Worm (Caenorhabditis elegans): ENCODE data around the gene eef-1B.1.

Gene eef-1B.1

DNA sequence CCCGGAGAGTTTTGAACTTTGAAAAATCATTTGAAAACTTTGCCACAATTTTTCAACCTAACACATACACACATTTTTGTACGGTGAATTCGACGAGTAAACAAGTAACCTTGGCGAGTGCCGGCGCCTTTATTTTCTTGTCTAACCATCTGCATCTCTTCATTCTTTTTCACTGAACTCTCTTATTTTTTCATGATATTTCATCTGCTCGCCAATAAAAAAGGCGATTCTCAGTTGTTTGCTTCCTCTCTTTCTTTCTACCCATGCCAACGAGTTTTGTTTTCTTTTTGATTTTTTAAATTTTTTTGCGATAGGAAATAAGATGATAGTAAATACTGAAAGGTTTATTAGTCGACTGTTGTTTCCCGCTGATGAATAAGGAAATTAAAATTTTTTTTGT, 5.5 kb upstream of the eef-1B.1 start (continued):
- no peak for TF ChIP-seq fkh-3 (tag; optimal IDR thresholded peaks at IDR 0.05)
- TF ChIP-seq C06A6.2 (GFP tag; conservative IDR thresholded peaks at IDR 0.05), result no peak
- no peak for TF ChIP-seq atf-7 (tag; optimal IDR thresholded peaks at IDR 0.05)
- no peak for TF ChIP-seq sea-2 (GFP tag; IDR thresholded peaks at IDR 0.05)
- TF ChIP-seq pha-4 (tag; optimal IDR thresholded peaks at IDR 0.05), result peak; percentile 14
- TF ChIP-seq ekl-4 (GFP tag; IDR thresholded peaks at IDR 0.05), result no peak
- no peak for TF ChIP-seq cebp-2 (GFP tag; IDR thresholded peaks at IDR 0.05)
- TF ChIP-seq lin-26 (GFP tag; IDR thresholded peaks at IDR 0.05), result no peak
- no peak for TF ChIP-seq nfya-1 (tag; optimal IDR thresholded peaks at IDR 0.05; ENCODE audit: borderline replicate concordance, insufficient read depth)
- TF ChIP-seq aptf-2 (GFP tag; conservative IDR thresholded peaks at IDR 0.05), result no peak
- no peak for TF ChIP-seq hrde-1 (tag; optimal IDR thresholded peaks at IDR 0.05; ENCODE audit: borderline replicate concordance)
- TF ChIP-seq attf-6 (GFP tag; IDR thresholded peaks at IDR 0.05), result no peak
- TF ChIP-seq tlf-1 (GFP tag; optimal IDR thresholded peaks at IDR 0.05), result no peak
- TF ChIP-seq snpc-4 (GFP tag; optimal IDR thresholded peaks at IDR 0.05), result no peak
- no peak for TF ChIP-seq snpc-4 (tag; optimal IDR thresholded peaks at IDR 0.05)
- no peak for TF ChIP-seq bed-1 (GFP tag; IDR thresholded peaks at IDR 0.05)
- no peak for TF ChIP-seq madf-10 (tag; optimal IDR thresholded peaks at IDR 0.05)
- no peak for TF ChIP-seq let-607 (tag; optimal IDR thresholded peaks at IDR 0.05)
- no peak for TF ChIP-seq madf-3 (GFP tag; IDR thresholded peaks at IDR 0.05)
- no peak for TF ChIP-seq gei-17 (GFP tag; optimal IDR thresholded peaks at IDR 0.05)
- no peak for TF ChIP-seq T26A5.8 (tag; optimal IDR thresholded peaks at IDR 0.05)
- no peak for TF ChIP-seq ztf-22 (GFP tag; optimal IDR thresholded peaks at IDR 0.05)
- peak; percentile 93 for TF ChIP-seq hmg-1.2 (GFP tag; IDR thresholded peaks at IDR 0.05)
- TF ChIP-seq ceh-100 (GFP tag; IDR thresholded peaks at IDR 0.05), result no peak
- no peak for TF ChIP-seq lsl-1 (GFP tag; optimal IDR thresholded peaks at IDR 0.05)
- TF ChIP-seq Y67H2A.10 (GFP tag; conservative IDR thresholded peaks at IDR 0.05), result no peak
- TF ChIP-seq tbx-9 (tag; optimal IDR thresholded peaks at IDR 0.05; ENCODE audit: borderline replicate concordance), result no peak
- no peak for TF ChIP-seq K12H6.12 (tag; optimal IDR thresholded peaks at IDR 0.05)
- TF ChIP-seq mxl-1 (tag; optimal IDR thresholded peaks at IDR 0.05), result no peak
- peak; percentile 38 for TF ChIP-seq nhr-80 (tag; optimal IDR thresholded peaks at IDR 0.05)
- TF ChIP-seq ceh-79 (tag; optimal IDR thresholded peaks at IDR 0.05), result no peak

DNA sequence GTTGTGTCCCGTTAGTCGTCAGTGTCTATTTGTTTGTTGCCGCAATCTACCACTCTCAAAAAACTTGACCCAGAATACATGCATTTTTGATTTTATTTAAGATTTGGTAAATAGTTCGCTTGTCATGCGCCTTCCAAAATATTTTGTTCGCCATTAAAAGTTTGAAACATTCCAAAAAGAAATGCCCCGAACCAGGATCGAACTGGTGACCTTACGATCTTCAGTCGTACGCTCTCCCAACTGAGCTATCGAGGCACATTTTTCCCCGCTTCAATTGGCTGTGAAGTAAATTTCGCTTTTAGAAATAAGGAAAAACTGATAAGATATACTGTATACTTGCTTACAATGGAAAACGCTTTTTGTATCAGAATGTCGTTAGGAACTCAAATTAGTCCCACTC, 5.1 kb upstream of the eef-1B.1 start:
- TF ChIP-seq attf-5 (GFP tag; optimal IDR thresholded peaks at IDR 0.05) (no peak), T26A5.8 (tag; optimal IDR thresholded peaks at IDR 0.05) (no peak), sptf-2 (GFP tag; optimal IDR thresholded peaks at IDR 0.05) (no peak), bed-2 (GFP tag; IDR thresholded peaks at IDR 0.05) (no peak), Y95B8A.8 (GFP tag; IDR thresholded peaks at IDR 0.05) (no peak), ets-4 (GFP tag; optimal IDR thresholded peaks at IDR 0.05) (no peak), lsy-27 (tag; optimal IDR thresholded peaks at IDR 0.05; ENCODE audit: borderline replicate concordance, insufficient read depth) (no peak), nhr-27 (tag; optimal IDR thresholded peaks at IDR 0.05) (no peak), ztf-26 (tag; optimal IDR thresholded peaks at IDR 0.05) (peak; percentile 13), hsf-1 (GFP tag; IDR thresholded peaks at IDR 0.05) (no peak), egl-18 (GFP tag; IDR thresholded peaks at IDR 0.05) (no peak), ztf-28 (GFP tag; IDR thresholded peaks at IDR 0.05) (no peak), hrde-1 (tag; optimal IDR thresholded peaks at IDR 0.05; ENCODE audit: borderline replicate concordance) (no peak), nhr-179 (tag; optimal IDR thresholded peaks at IDR 0.05) (no peak), dpl-1 (GFP tag; optimal IDR thresholded peaks at IDR 0.05) (no peak), rec-8 (tag; optimal IDR thresholded peaks at IDR 0.05) (no peak), F57A8.1 (GFP tag; optimal IDR thresholded peaks at IDR 0.05) (no peak), Y67H2A.10 (GFP tag; conservative IDR thresholded peaks at IDR 0.05) (no peak), nhr-120 (GFP tag; IDR thresholded peaks at IDR 0.05) (no peak), die-1 (tag; optimal IDR thresholded peaks at IDR 0.05) (peak; percentile 17), ztf-22 (GFP tag; optimal IDR thresholded peaks at IDR 0.05) (no peak), ceh-79 (tag; optimal IDR thresholded peaks at IDR 0.05) (no peak), aptf-2 (GFP tag; conservative IDR thresholded peaks at IDR 0.05) (no peak), hmg-20 (GFP tag; IDR thresholded peaks at IDR 0.05) (no peak)
